Worm (Caenorhabditis elegans): ENCODE measurements around the gene str-246.

DNA sequence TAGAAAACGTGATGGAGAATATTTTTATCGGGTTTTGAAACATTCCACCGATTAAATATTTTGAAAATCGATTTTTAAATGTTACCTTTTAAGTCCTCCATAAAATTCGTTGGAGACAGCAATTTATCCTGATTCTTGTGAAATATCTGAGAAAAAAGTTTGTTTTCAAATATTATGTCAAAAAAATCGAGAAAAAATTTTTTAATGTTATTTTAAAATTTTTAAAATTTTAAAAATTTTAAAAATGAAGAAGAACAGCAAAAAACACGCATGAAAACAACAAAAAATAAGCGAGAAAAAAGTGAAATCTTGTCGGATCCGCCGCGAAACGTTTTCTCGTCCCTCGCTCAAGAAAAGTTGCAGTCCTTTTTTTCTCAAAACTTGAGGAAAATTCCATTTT lies 50.0 kb downstream of the str-246 start, which contains the start of gene Y48A6C.8:
- TF ChIP-seq snpc-4 (tag; optimal IDR thresholded peaks at IDR 0.05) (no peak), ama-1 (optimal IDR thresholded peaks at IDR 0.05) (no peak), nhr-71 (tag; optimal IDR thresholded peaks at IDR 0.05) (no peak), alr-1 (tag; optimal IDR thresholded peaks at IDR 0.05; ENCODE audit: borderline replicate concordance) (no peak), nhr-12 (tag; optimal IDR thresholded peaks at IDR 0.05) (no peak), pag-3 (tag; optimal IDR thresholded peaks at IDR 0.05; ENCODE audit: borderline replicate concordance, insufficient read depth) (no peak)

All from whole organism, L1 larva.